Fruit fly (Drosophila melanogaster) whole organism, embryonic: ENCODE measurements around the gene CG4382.

ENCODE experiments used
- Atf6 ChIP-seq: fragments of 200-800 bp; sonication (Bioruptor generic); IDR thresholded peaks from 2 replicates; pipeline ENCODE4 v1.3.6; 2022; ENCODE audit warnings: missing biosample characterization, missing genetic modification characterization
- Bgb ChIP-seq: fragments of 200-800 bp; sonication (Bioruptor generic); IDR thresholded peaks from 2 replicates; pipeline ENCODE4 v1.3.6; 2022; ENCODE audit warnings: missing biosample characterization, missing genetic modification characterization; ENCODE audit not compliant: partially characterized antibody
- CG1024 ChIP-seq: fragments of 200-800 bp; sonication (Bioruptor generic); IDR thresholded peaks from 2 replicates; pipeline ENCODE4 v1.3.6; 2022; ENCODE audit warnings: missing biosample characterization, missing genetic modification characterization
- CG11085 ChIP-seq: fragments of 200-800 bp; sonication (Bioruptor generic); IDR thresholded peaks from 2 replicates; pipeline ENCODE4 v1.3.6; 2022; ENCODE audit warnings: missing biosample characterization, missing genetic modification characterization
- CG13424 ChIP-seq: fragments of 200-800 bp; sonication (Bioruptor generic); optimal IDR thresholded peaks from 2 replicates; lab custom pipeline; 2019; ENCODE audit warnings: missing biosample characterization, mild to moderate bottlenecking, missing genetic modification characterization, moderate library complexity
- CG15073 ChIP-seq: fragments of 200-800 bp; sonication (Bioruptor generic); optimal IDR thresholded peaks from 2 replicates; lab custom pipeline; 2016; ENCODE audit warnings: missing biosample characterization, missing genetic modification characterization
- CG1602 ChIP-seq: fragments of 200-800 bp; sonication (Bioruptor generic); optimal IDR thresholded peaks from 3 replicates; lab custom pipeline; 2016; ENCODE audit warnings: missing biosample characterization, missing genetic modification characterization
- CG1603 ChIP-seq: fragments of 200-800 bp; sonication (Bioruptor generic); optimal IDR thresholded peaks from 2 replicates; lab custom pipeline; 2019; ENCODE audit warnings: missing biosample characterization, mild to moderate bottlenecking, missing genetic modification characterization, moderate library complexity
- CG31441 ChIP-seq: fragments of 200-800 bp; sonication (Bioruptor generic); IDR thresholded peaks from 2 replicates; pipeline ENCODE4 v1.3.6; 2022; ENCODE audit warnings: missing biosample characterization, missing genetic modification characterization
- CG4424 ChIP-seq: fragments of 200-800 bp; sonication (Bioruptor generic); optimal IDR thresholded peaks from 3 replicates; lab custom pipeline; 2016; ENCODE audit warnings: missing biosample characterization, missing genetic modification characterization
- CG6791 ChIP-seq: fragments of 200-800 bp; sonication (Bioruptor generic); IDR thresholded peaks from 3 replicates; pipeline ENCODE4 v1.3.6; 2022; ENCODE audit warnings: missing biosample characterization, missing genetic modification characterization; ENCODE audit not compliant: partially characterized antibody
- CG7839 ChIP-seq: fragments of 200-800 bp; sonication (Bioruptor generic); optimal IDR thresholded peaks from 3 replicates; lab custom pipeline; 2018; ENCODE audit warnings: missing biosample characterization, mild to moderate bottlenecking, missing genetic modification characterization, moderate library complexity
- CG8290 ChIP-seq, 3 experiments: fragments of 200-800 bp; sonication (Bioruptor generic); optimal IDR thresholded peaks; 2 replicates each; lab custom pipeline; 2016 to 2019; ENCODE audit warnings: missing biosample characterization in 3 of 3, missing genetic modification characterization in 3 of 3, mild to moderate bottlenecking in 2 of 3, moderate library complexity in 1 of 3
- CG8944 ChIP-seq: fragments of 200-800 bp; sonication (Bioruptor generic); optimal IDR thresholded peaks from 3 replicates; lab custom pipeline; 2016; ENCODE audit warnings: missing biosample characterization, missing genetic modification characterization
- CG9797 ChIP-seq: fragments of 200-800 bp; sonication (Bioruptor generic); optimal IDR thresholded peaks from 3 replicates; lab custom pipeline; 2018; ENCODE audit warnings: missing biosample characterization, mild to moderate bottlenecking, missing genetic modification characterization
- Dad ChIP-seq: fragments of 200-800 bp; sonication (Bioruptor generic); optimal IDR thresholded peaks from 3 replicates; lab custom pipeline; 2016; ENCODE audit warnings: missing biosample characterization, missing genetic modification characterization
- Gug ChIP-seq: fragments of 200-800 bp; sonication (Bioruptor generic); IDR thresholded peaks from 4 replicates; pipeline ENCODE4 v1.3.6; 2022; ENCODE audit warnings: missing biosample characterization, missing genetic modification characterization
- HLH3B ChIP-seq: fragments of 200-800 bp; sonication (Bioruptor generic); IDR thresholded peaks from 2 replicates; pipeline ENCODE4 v1.3.6; 2022; ENCODE audit warnings: missing biosample characterization, missing genetic modification characterization
- Hmx ChIP-seq: fragments of 200-800 bp; sonication (Bioruptor generic); optimal IDR thresholded peaks from 2 replicates; lab custom pipeline; 2016; ENCODE audit warnings: missing biosample characterization, missing genetic modification characterization
- Kr ChIP-seq: fragments of 200-800 bp; sonication (Bioruptor generic); optimal IDR thresholded peaks from 2 replicates; lab custom pipeline; 2017; ENCODE audit warnings: missing biosample characterization, mild to moderate bottlenecking, missing genetic modification characterization
- NK7.1 ChIP-seq: fragments of 200-800 bp; sonication (Bioruptor generic); optimal IDR thresholded peaks from 3 replicates; lab custom pipeline; 2016; ENCODE audit warnings: missing biosample characterization, missing genetic modification characterization
- Oli ChIP-seq: fragments of 200-800 bp; sonication (Bioruptor generic); optimal IDR thresholded peaks from 2 replicates; lab custom pipeline; 2018; ENCODE audit warnings: missing biosample characterization, mild to moderate bottlenecking, missing genetic modification characterization, moderate library complexity
- Opbp ChIP-seq: fragments of 200-800 bp; sonication (Bioruptor generic); IDR thresholded peaks from 3 replicates; pipeline ENCODE4 v1.3.6; 2022; ENCODE audit warnings: missing biosample characterization, missing genetic modification characterization; ENCODE audit not compliant: partially characterized antibody
- Optix ChIP-seq: fragments of 200-800 bp; sonication (Bioruptor generic); IDR thresholded peaks from 3 replicates; pipeline ENCODE4 v1.3.6; 2022; ENCODE audit warnings: missing biosample characterization, missing genetic modification characterization
- Scr ChIP-seq: fragments of 200-800 bp; sonication (Bioruptor generic); IDR thresholded peaks from 2 replicates; pipeline ENCODE4 v1.3.6; 2022; ENCODE audit warnings: missing biosample characterization, missing genetic modification characterization; ENCODE audit not compliant: partially characterized antibody
- Tbp ChIP-seq: fragments of >200 bp; optimal IDR thresholded peaks from 2 replicates; lab custom pipeline; 2018; ENCODE audit warnings: missing biosample characterization, missing genetic modification characterization
- Trl ChIP-seq, 3 experiments: fragments of >200 bp in 2 of 3; fragments of 200-800 bp in 1 of 3; sonication (Bioruptor generic) in 1 of 3; optimal IDR thresholded peaks; 2 replicates in 1 of 3; 3 replicates in 2 of 3; lab custom pipeline; 2016 to 2017; ENCODE audit warnings: missing biosample characterization in 1 of 3, missing genetic modification characterization in 1 of 3
- Xrp1 ChIP-seq: fragments of 200-800 bp; sonication (Bioruptor generic); IDR thresholded peaks from 2 replicates; pipeline ENCODE4 v1.3.6; 2022; ENCODE audit warnings: missing biosample characterization, missing genetic modification characterization
- ap ChIP-seq: fragments of 200-800 bp; sonication (Bioruptor generic); IDR thresholded peaks from 2 replicates; pipeline ENCODE4 v1.3.6; 2022; ENCODE audit warnings: missing biosample characterization, missing genetic modification characterization
- bigmax ChIP-seq: fragments of 200-800 bp; sonication (Bioruptor generic); optimal IDR thresholded peaks from 2 replicates; lab custom pipeline; 2018; ENCODE audit warnings: missing biosample characterization, mild to moderate bottlenecking, missing genetic modification characterization
- chm ChIP-seq: fragments of 200-800 bp; sonication (Bioruptor generic); IDR thresholded peaks from 2 replicates; pipeline ENCODE4 v1.3.6; 2022; ENCODE audit warnings: missing biosample characterization, missing genetic modification characterization
- dati ChIP-seq: fragments of 200-800 bp; sonication (Bioruptor generic); IDR thresholded peaks from 2 replicates; pipeline ENCODE4 v1.3.6; 2022; ENCODE audit warnings: missing biosample characterization, missing genetic modification characterization
- eve ChIP-seq, 2 experiments: fragments of >200 bp; optimal IDR thresholded peaks; 2 replicates each; lab custom pipeline; 2017; ENCODE audit warnings: missing biosample characterization in 2 of 2, missing genetic modification characterization in 2 of 2
- fd102C ChIP-seq: fragments of 200-800 bp; sonication (Bioruptor generic); optimal IDR thresholded peaks from 2 replicates; lab custom pipeline; 2018; ENCODE audit warnings: missing biosample characterization, mild to moderate bottlenecking, missing genetic modification characterization, moderate library complexity
- ftz-f1 ChIP-seq: fragments of 200-800 bp; sonication (Bioruptor generic); optimal IDR thresholded peaks from 2 replicates; lab custom pipeline; 2016; ENCODE audit warnings: missing biosample characterization, missing genetic modification characterization
- jigr1 ChIP-seq: fragments of 200-800 bp; sonication (Bioruptor generic); IDR thresholded peaks from 3 replicates; pipeline ENCODE4 v1.3.6; 2022; ENCODE audit warnings: missing biosample characterization, missing genetic modification characterization
- jing ChIP-seq: fragments of 200-800 bp; sonication (Bioruptor generic); optimal IDR thresholded peaks from 2 replicates; lab custom pipeline; 2018; ENCODE audit warnings: missing biosample characterization, mild to moderate bottlenecking, missing genetic modification characterization
- kay ChIP-seq: fragments of 200-800 bp; sonication (Bioruptor generic); optimal IDR thresholded peaks from 2 replicates; lab custom pipeline; 2016; ENCODE audit warnings: missing biosample characterization, missing genetic modification characterization
- ken ChIP-seq: fragments of 200-800 bp; sonication (Bioruptor generic); IDR thresholded peaks from 3 replicates; pipeline ENCODE4 v1.3.6; 2022; ENCODE audit warnings: missing biosample characterization, missing genetic modification characterization
- mld ChIP-seq: fragments of 200-800 bp; sonication (Bioruptor generic); IDR thresholded peaks from 3 replicates; pipeline ENCODE4 v1.3.6; 2022; ENCODE audit warnings: missing biosample characterization, missing genetic modification characterization; ENCODE audit not compliant: partially characterized antibody
- nau ChIP-seq: fragments of 200-800 bp; sonication (Bioruptor generic); optimal IDR thresholded peaks from 3 replicates; lab custom pipeline; 2017; ENCODE audit warnings: missing biosample characterization, mild to moderate bottlenecking, missing genetic modification characterization, missing genetic modification reagents
- nmo ChIP-seq: fragments of 200-800 bp; sonication (Bioruptor generic); optimal IDR thresholded peaks from 2 replicates; lab custom pipeline; 2018; ENCODE audit warnings: missing biosample characterization, mild to moderate bottlenecking, missing genetic modification characterization, moderate library complexity
- odd ChIP-seq: fragments of 200-800 bp; sonication (Bioruptor generic); optimal IDR thresholded peaks from 2 replicates; lab custom pipeline; 2017; ENCODE audit warnings: missing biosample characterization, mild to moderate bottlenecking, missing genetic modification characterization
- pan ChIP-seq, 4 experiments: fragments of >200 bp in 3 of 4; fragments of 200-800 bp in 1 of 4; sonication (Bioruptor generic) in 1 of 4; optimal IDR thresholded peaks in 3 of 4; IDR thresholded peaks in 1 of 4; 2 replicates each; pipeline versions ENCODE4 v1.3.6 to Lab custom; 2017 to 2022; ENCODE audit warnings: missing biosample characterization in 2 of 4, missing genetic modification characterization in 2 of 4, mixed read lengths in 1 of 4
- peb ChIP-seq: fragments of 200-800 bp; sonication (Bioruptor generic); IDR thresholded peaks from 2 replicates; pipeline ENCODE4 v1.3.6; 2022; ENCODE audit warnings: missing biosample characterization, missing genetic modification characterization
- salm ChIP-seq: fragments of 200-800 bp; sonication (Bioruptor generic); optimal IDR thresholded peaks from 2 replicates; lab custom pipeline; 2018; ENCODE audit warnings: missing biosample characterization, mild to moderate bottlenecking, missing genetic modification characterization
- sqz ChIP-seq: fragments of 200-800 bp; sonication (Bioruptor generic); optimal IDR thresholded peaks from 3 replicates; lab custom pipeline; 2018; ENCODE audit warnings: missing biosample characterization, mild to moderate bottlenecking, missing genetic modification characterization
- stc ChIP-seq: fragments of 200-800 bp; sonication (Bioruptor generic); IDR thresholded peaks from 2 replicates; pipeline ENCODE4 v1.3.6; 2022; ENCODE audit warnings: missing biosample characterization, missing genetic modification characterization
- yki ChIP-seq: fragments of >200 bp; optimal IDR thresholded peaks from 3 replicates; lab custom pipeline; 2018

CG4382 gene

DNA sequence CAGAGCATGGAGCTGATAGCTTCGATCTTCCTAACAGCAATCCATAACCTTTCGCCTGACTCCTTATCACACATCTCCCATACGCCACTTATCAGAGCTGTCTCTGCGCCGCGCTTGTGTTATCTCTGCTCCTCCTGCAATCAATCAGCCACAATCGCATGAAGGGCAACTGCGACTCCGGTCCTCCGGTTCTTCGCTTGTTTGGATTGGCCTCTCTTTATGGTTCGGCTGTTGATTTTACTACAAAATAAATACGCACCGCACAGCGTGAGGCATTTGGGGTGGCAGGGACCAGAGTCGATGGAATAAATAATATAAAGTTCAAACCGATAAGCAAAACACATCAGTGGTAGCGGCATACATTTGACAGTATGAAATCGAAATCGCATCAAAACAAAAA is 32.4 kb upstream of the CG4382 start (continued):
- TF ChIP-seq CG15073 (GFP tag; lab: Kevin White, UChicago), result no peak
- TF ChIP-seq CG13424 (tag; lab: Kevin White, UChicago), result peak; percentile 35
- TF ChIP-seq ken (GFP tag; lab: Robert Waterston, UW), result peak; percentile 66; the same call in 2 of the 3 replicates
- no peak for TF ChIP-seq Bgb
- peak; percentile 34 for TF ChIP-seq CG1602 (GFP tag; lab: Kevin White, UChicago)
- TF ChIP-seq Gug (GFP tag; lab: Robert Waterston, UW), result no peak
- TF ChIP-seq jing (GFP tag; lab: Kevin White, UChicago), result peak; percentile 8
- TF ChIP-seq kay (GFP tag; lab: Kevin White, UChicago), result peak; percentile 66
- TF ChIP-seq NK7.1, result peak; percentile 71
- peak; percentile 14 for TF ChIP-seq CG7839 (tag; lab: Kevin White, UChicago)
- TF ChIP-seq chm (GFP tag; lab: Robert Waterston, UW), result peak; percentile 79; the same call in 1 of the 2 replicates
- TF ChIP-seq Dad (GFP tag; lab: Kevin White, UChicago), result peak; percentile 18
- TF ChIP-seq CG8290 (GFP tag; optimal IDR thresholded peaks at IDR 0.05; lab: Kevin White, UChicago), result peak; percentile 62
- TF ChIP-seq CG8290 (tag; optimal IDR thresholded peaks at IDR 0.05; lab: Kevin White, UChicago), result peak in 1 of 2 experiments; percentile 49
- peak; percentile 51; the same call in 1 of the 2 replicates for TF ChIP-seq ap (GFP tag; lab: Robert Waterston, UW)
- no peak for TF ChIP-seq Hmx (GFP tag; lab: Kevin White, UChicago)
- TF ChIP-seq mld (GFP tag; lab: Robert Waterston, UW), result no peak
- peak; percentile 20 for TF ChIP-seq bigmax (GFP tag; lab: Kevin White, UChicago)
- no peak for TF ChIP-seq Oli (tag; lab: Kevin White, UChicago)
- TF ChIP-seq sqz (GFP tag; lab: Kevin White, UChicago), result peak; percentile 60
- peak; percentile 31; the same call in 1 of the 2 replicates for TF ChIP-seq CG1024 (GFP tag; lab: Robert Waterston, UW)
- no peak for TF ChIP-seq Scr (GFP tag; lab: Robert Waterston, UW)
- no peak for TF ChIP-seq CG6791 (GFP tag; lab: Robert Waterston, UW)
- no peak for TF ChIP-seq ftz-f1 (GFP tag; lab: Kevin White, UChicago)
- TF ChIP-seq Tbp (GFP tag; lab: Kevin White, UChicago), result no peak
- TF ChIP-seq odd (GFP tag; lab: Kevin White, UChicago), result peak; percentile 39
- peak; percentile 81 for TF ChIP-seq fd102C (GFP tag; lab: Kevin White, UChicago)
- TF ChIP-seq stc, result 0 out of 2 replicates have a peak, but pooled peaks have one; percentile 24
- TF ChIP-seq nau (GFP tag; lab: Kevin White, UChicago), result peak; percentile 10
- no peak for TF ChIP-seq Trl (optimal IDR thresholded peaks at IDR 0.05; lab: Kevin White, UChicago)
- TF ChIP-seq Trl (GFP tag; optimal IDR thresholded peaks at IDR 0.05; lab: Kevin White, UChicago), result peak; percentile 68
- no peak for TF ChIP-seq jigr1 (GFP tag; lab: Robert Waterston, UW)
- 0 out of 2 replicates have a peak, but pooled peaks have one; percentile 42 for TF ChIP-seq dati (GFP tag; lab: Robert Waterston, UW)
- peak; percentile 82 for TF ChIP-seq Kr (GFP tag; lab: Kevin White, UChicago)
- TF ChIP-seq yki (lab: Kevin White, UChicago), result no peak
- TF ChIP-seq CG9797, result no peak
- TF ChIP-seq peb (GFP tag; lab: Robert Waterston, UW), result peak; percentile 42; the same call in 1 of the 2 replicates
- peak; percentile 92 for TF ChIP-seq Xrp1 (GFP tag; lab: Robert Waterston, UW)
- TF ChIP-seq CG1603 (tag; lab: Kevin White, UChicago), result peak; percentile 74
- TF ChIP-seq Atf6 (GFP tag; lab: Robert Waterston, UW), result peak; percentile 19; the same call in 1 of the 2 replicates
- 0 out of 3 replicates have a peak, but pooled peaks have one; percentile 13 for TF ChIP-seq Optix
- TF ChIP-seq HLH3B (GFP tag; lab: Robert Waterston, UW), result peak; percentile 66; the same call in 1 of the 2 replicates
- TF ChIP-seq nmo (GFP tag; lab: Kevin White, UChicago), result peak; percentile 9
- peak; percentile 33; the same call in 1 of the 2 replicates for TF ChIP-seq CG11085 (GFP tag; lab: Robert Waterston, UW)
- TF ChIP-seq pan (optimal IDR thresholded peaks at IDR 0.05; lab: Kevin White, UChicago), result no peak
- peak in 1 of 2 experiments; percentile 43 for TF ChIP-seq pan (GFP tag; optimal IDR thresholded peaks at IDR 0.05 in 1 of 2, IDR thresholded peaks at IDR 0.05 in 1 of 2)
- TF ChIP-seq CG4424 (GFP tag; lab: Kevin White, UChicago), result peak; percentile 52
- TF ChIP-seq Opbp (GFP tag; lab: Robert Waterston, UW), result no peak
- no peak for TF ChIP-seq salm (tag; lab: Kevin White, UChicago)
- TF ChIP-seq CG31441 (GFP tag; lab: Robert Waterston, UW), result peak; percentile 29; the same call in 1 of the 2 replicates
- peak; percentile 18 for TF ChIP-seq CG8944
- TF ChIP-seq eve (GFP tag; optimal IDR thresholded peaks at IDR 0.05; lab: Kevin White, UChicago), result no peak
